Fruit fly (Drosophila melanogaster) whole organism, embryonic: ENCODE data around the gene mRpL24.

Source experiments
- Bgb ChIP-seq: fragments of 200-800 bp; sonication (Bioruptor generic); IDR thresholded peaks from 2 replicates; pipeline ENCODE4 v1.3.6; 2022; ENCODE audit warnings: missing biosample characterization, missing genetic modification characterization; ENCODE audit not compliant: partially characterized antibody
- CG10366 ChIP-seq: fragments of 200-800 bp; sonication (Bioruptor generic); IDR thresholded peaks from 2 replicates; pipeline ENCODE4 v1.3.6; 2022; ENCODE audit warnings: missing biosample characterization, missing genetic modification characterization
- CG13624 ChIP-seq: fragments of 200-800 bp; sonication (Bioruptor generic); optimal IDR thresholded peaks from 2 replicates; lab custom pipeline; 2016; ENCODE audit warnings: missing biosample characterization, missing genetic modification characterization
- CG3065 ChIP-seq: fragments of 200-800 bp; sonication (Bioruptor generic); optimal IDR thresholded peaks from 2 replicates; lab custom pipeline; 2016; ENCODE audit warnings: missing biosample characterization, missing genetic modification characterization
- CG34224 ChIP-seq: fragments of 200-800 bp; sonication (Bioruptor generic); IDR thresholded peaks from 3 replicates; pipeline ENCODE4 v1.3.6; 2022; ENCODE audit warnings: missing biosample characterization, missing genetic modification characterization; ENCODE audit not compliant: partially characterized antibody
- CG3995 ChIP-seq: fragments of 200-800 bp; sonication (Bioruptor generic); optimal IDR thresholded peaks from 3 replicates; lab custom pipeline; 2016; ENCODE audit warnings: missing biosample characterization, missing genetic modification characterization
- CG7271 ChIP-seq: fragments of 200-800 bp; sonication (Bioruptor generic); optimal IDR thresholded peaks from 2 replicates; lab custom pipeline; 2018; ENCODE audit warnings: missing biosample characterization, mild to moderate bottlenecking, missing genetic modification characterization, moderate library complexity
- CG7372 ChIP-seq: fragments of 200-800 bp; sonication (Bioruptor generic); IDR thresholded peaks from 2 replicates; pipeline ENCODE4 v1.3.6; 2022; ENCODE audit warnings: missing biosample characterization, missing genetic modification characterization
- CG7786 ChIP-seq: fragments of 200-800 bp; sonication (Bioruptor generic); optimal IDR thresholded peaks from 2 replicates; lab custom pipeline; 2016; ENCODE audit warnings: missing biosample characterization, missing genetic modification characterization
- CG9437 ChIP-seq: fragments of 200-800 bp; sonication (Bioruptor generic); optimal IDR thresholded peaks from 2 replicates; lab custom pipeline; 2018; ENCODE audit warnings: missing biosample characterization, mild to moderate bottlenecking, missing genetic modification characterization
- CG9797 ChIP-seq: fragments of 200-800 bp; sonication (Bioruptor generic); optimal IDR thresholded peaks from 3 replicates; lab custom pipeline; 2018; ENCODE audit warnings: missing biosample characterization, mild to moderate bottlenecking, missing genetic modification characterization
- CTCF ChIP-seq: fragments of 200-800 bp; sonication (Bioruptor generic); optimal IDR thresholded peaks from 2 replicates; lab custom pipeline; 2017; ENCODE audit warnings: missing biosample characterization, mild to moderate bottlenecking, missing genetic modification characterization, moderate library complexity
- Camta ChIP-seq: fragments of 200-800 bp; sonication (Bioruptor generic); optimal IDR thresholded peaks from 2 replicates; lab custom pipeline; 2016; ENCODE audit warnings: missing biosample characterization, missing genetic modification characterization
- Dp ChIP-seq: fragments of 200-800 bp; sonication (Bioruptor generic); optimal IDR thresholded peaks from 2 replicates; lab custom pipeline; 2018; ENCODE audit warnings: missing biosample characterization, mild to moderate bottlenecking, missing genetic modification characterization, moderate library complexity
- E2f2 ChIP-seq: fragments of 200-800 bp; sonication (Bioruptor generic); IDR thresholded peaks from 2 replicates; pipeline ENCODE4 v1.3.6; 2022; ENCODE audit warnings: missing biosample characterization, missing genetic modification characterization
- Elba2 ChIP-seq: fragments of 200-800 bp; sonication (Bioruptor generic); optimal IDR thresholded peaks from 3 replicates; lab custom pipeline; 2016; ENCODE audit warnings: missing biosample characterization, missing genetic modification characterization
- GATAe ChIP-seq: fragments of 200-800 bp; sonication (Bioruptor generic); conservative IDR thresholded peaks from 2 replicates; pipeline ENCODE4 v1.3.6; 2022; ENCODE audit warnings: missing biosample characterization, missing genetic modification characterization
- MBD-R2 ChIP-seq: fragments of 200-800 bp; sonication (Bioruptor generic); IDR thresholded peaks from 2 replicates; pipeline ENCODE4 v1.3.6; 2022; ENCODE audit warnings: missing biosample characterization, missing genetic modification characterization
- MESR4 ChIP-seq: fragments of 200-800 bp; sonication (Bioruptor generic); optimal IDR thresholded peaks from 2 replicates; lab custom pipeline; 2018; ENCODE audit warnings: missing biosample characterization, mild to moderate bottlenecking, missing genetic modification characterization, moderate library complexity
- Ssrp ChIP-seq: fragments of 200-800 bp; sonication (Bioruptor generic); optimal IDR thresholded peaks from 2 replicates; lab custom pipeline; 2018; ENCODE audit warnings: missing biosample characterization, mild to moderate bottlenecking, missing genetic modification characterization, moderate library complexity
- YL-1 ChIP-seq: fragments of 200-800 bp; sonication (Bioruptor generic); optimal IDR thresholded peaks from 3 replicates; lab custom pipeline; 2017; ENCODE audit warnings: missing biosample characterization, mild to moderate bottlenecking, missing genetic modification characterization
- amos ChIP-seq: fragments of 200-800 bp; sonication (Bioruptor generic); IDR thresholded peaks from 2 replicates; pipeline ENCODE4 v1.3.6; 2022; ENCODE audit warnings: missing biosample characterization, missing genetic modification characterization; ENCODE audit not compliant: partially characterized antibody
- cad ChIP-seq: fragments of >200 bp; optimal IDR thresholded peaks from 2 replicates; lab custom pipeline; 2017; ENCODE audit warnings: missing biosample characterization, missing genetic modification characterization
- chinmo ChIP-seq: fragments of 200-800 bp; sonication (Bioruptor generic); IDR thresholded peaks from 4 replicates; pipeline ENCODE4 v1.3.6; 2022; ENCODE audit warnings: missing biosample characterization, missing genetic modification characterization; ENCODE audit not compliant: partially characterized antibody
- crp ChIP-seq, 2 experiments: fragments of 200-800 bp; sonication (Bioruptor generic); optimal IDR thresholded peaks; 2 replicates in 1 of 2; 3 replicates in 1 of 2; lab custom pipeline; 2017; ENCODE audit warnings: missing biosample characterization in 2 of 2, missing genetic modification characterization in 2 of 2, mild to moderate bottlenecking in 1 of 2, moderate library complexity in 1 of 2
- exex ChIP-seq: fragments of 200-800 bp; sonication (Bioruptor generic); optimal IDR thresholded peaks from 4 replicates; lab custom pipeline; 2018; ENCODE audit warnings: missing biosample characterization, mild to moderate bottlenecking, missing genetic modification characterization, moderate library complexity
- fd102C ChIP-seq: fragments of 200-800 bp; sonication (Bioruptor generic); optimal IDR thresholded peaks from 2 replicates; lab custom pipeline; 2018; ENCODE audit warnings: missing biosample characterization, mild to moderate bottlenecking, missing genetic modification characterization, moderate library complexity
- gce ChIP-seq: fragments of 200-800 bp; sonication (Bioruptor generic); IDR thresholded peaks from 3 replicates; pipeline ENCODE4 v1.3.6; 2022; ENCODE audit warnings: missing biosample characterization, missing genetic modification characterization
- gfzf ChIP-seq: fragments of 200-800 bp; sonication (Bioruptor generic); optimal IDR thresholded peaks from 2 replicates; lab custom pipeline; 2016; ENCODE audit warnings: missing biosample characterization, mild to moderate bottlenecking, missing genetic modification characterization, moderate library complexity
- grn ChIP-seq: fragments of 200-800 bp; sonication (Bioruptor generic); optimal IDR thresholded peaks from 3 replicates; lab custom pipeline; 2017; ENCODE audit warnings: missing biosample characterization, missing genetic modification characterization
- gsb-n ChIP-seq: fragments of 200-800 bp; sonication (Bioruptor generic); optimal IDR thresholded peaks from 3 replicates; lab custom pipeline; 2018; ENCODE audit warnings: missing biosample characterization, mild to moderate bottlenecking, missing genetic modification characterization
- inv ChIP-seq: fragments of 200-800 bp; sonication (Bioruptor generic); IDR thresholded peaks from 2 replicates; pipeline ENCODE4 v1.3.6; 2022; ENCODE audit warnings: missing biosample characterization, missing genetic modification characterization; ENCODE audit not compliant: partially characterized antibody
- kah ChIP-seq: fragments of 200-800 bp; sonication (Bioruptor generic); optimal IDR thresholded peaks from 2 replicates; lab custom pipeline; 2018; ENCODE audit warnings: missing biosample characterization, mild to moderate bottlenecking, missing genetic modification characterization
- klu ChIP-seq: fragments of 200-800 bp; sonication (Bioruptor generic); IDR thresholded peaks from 2 replicates; pipeline ENCODE4 v1.3.6; 2022; ENCODE audit warnings: missing biosample characterization, missing genetic modification characterization
- odd ChIP-seq: fragments of 200-800 bp; sonication (Bioruptor generic); optimal IDR thresholded peaks from 2 replicates; lab custom pipeline; 2017; ENCODE audit warnings: missing biosample characterization, mild to moderate bottlenecking, missing genetic modification characterization
- pzg ChIP-seq: fragments of 200-800 bp; sonication (Bioruptor generic); optimal IDR thresholded peaks from 3 replicates; lab custom pipeline; 2018; ENCODE audit warnings: missing biosample characterization, mild to moderate bottlenecking, missing genetic modification characterization, moderate library complexity
- scrt ChIP-seq: fragments of 200-800 bp; sonication (Bioruptor generic); optimal IDR thresholded peaks from 2 replicates; lab custom pipeline; 2018; ENCODE audit warnings: missing biosample characterization, mild to moderate bottlenecking, missing genetic modification characterization, moderate library complexity
- sens ChIP-seq: fragments of 200-800 bp; sonication (Bioruptor generic); peaks from one replicate; lab custom pipeline; 2016; ENCODE audit warnings: missing biosample characterization, missing genetic modification characterization
- stwl ChIP-seq: fragments of 200-800 bp; sonication (Bioruptor generic); optimal IDR thresholded peaks from 3 replicates; lab custom pipeline; 2018; ENCODE audit warnings: missing biosample characterization, mild to moderate bottlenecking, missing genetic modification characterization, moderate library complexity

Gene mRpL24

DNA sequence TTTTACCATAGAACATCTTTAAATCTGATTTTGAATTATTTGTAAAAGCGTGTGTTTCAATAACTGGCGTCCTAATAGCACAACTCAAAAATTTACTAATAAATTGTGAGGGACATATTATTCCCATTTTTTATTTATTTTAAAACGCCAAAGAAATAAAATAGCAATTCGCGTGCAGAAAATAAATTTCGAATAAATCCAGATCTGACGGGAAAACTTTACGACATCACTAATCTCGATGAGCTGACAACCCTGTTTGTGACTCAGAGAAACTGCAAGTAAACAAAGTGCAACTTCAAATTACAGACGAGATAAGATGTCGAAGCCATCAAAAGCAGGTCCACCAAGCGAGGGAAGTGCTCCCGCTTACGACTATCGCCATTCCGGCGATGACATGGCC is 20.3 kb upstream of the mRpL24 start, which contains the start of gene CG34125 (continued):
- TF ChIP-seq CG7271 (tag; lab: Kevin White, UChicago) (no peak), CG10366 (GFP tag; lab: Robert Waterston, UW) (0 out of 2 replicates have a peak, but pooled peaks have one; percentile 10), Camta (GFP tag; lab: Kevin White, UChicago) (peak; percentile 16), odd (GFP tag; lab: Kevin White, UChicago) (no peak), MBD-R2 (GFP tag; lab: Robert Waterston, UW) (peak; percentile 82), CG3995 (GFP tag; lab: Kevin White, UChicago) (peak; percentile 53), CG7372 (GFP tag; lab: Robert Waterston, UW) (no peak)

DNA sequence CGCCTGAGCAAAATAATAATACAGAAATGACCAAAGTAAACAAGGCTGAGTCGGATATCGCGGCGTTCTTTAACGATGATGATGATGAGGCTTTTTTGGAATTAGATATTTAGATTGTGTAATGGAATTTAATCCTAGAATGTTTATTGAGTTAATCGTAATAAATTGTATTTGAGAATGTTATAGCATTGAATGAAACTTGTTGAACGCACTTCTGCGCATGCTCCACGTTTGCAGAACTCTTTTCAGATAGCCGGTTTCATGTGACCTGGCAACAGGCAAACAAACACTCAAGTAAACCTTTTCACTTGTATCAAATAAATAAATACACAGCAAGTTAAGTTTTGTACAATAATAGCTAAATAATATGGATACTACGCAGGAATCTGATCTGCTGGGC is 12.9 kb upstream of the mRpL24 start, which contains the start of gene CG34124:
Gene CG34124 (plus strand): TSS at position 301 of the 400 bp plus-strand sequence.
- no peak for TF ChIP-seq gsb-n (tag; lab: Kevin White, UChicago)
- no peak for TF ChIP-seq CG3065 (GFP tag; lab: Kevin White, UChicago)
- no peak for TF ChIP-seq Elba2
- TF ChIP-seq cad (GFP tag; lab: Kevin White, UChicago): no peak
- TF ChIP-seq inv (GFP tag; lab: Robert Waterston, UW): no peak
- no peak for TF ChIP-seq CG9437
- TF ChIP-seq gce (GFP tag; lab: Robert Waterston, UW): no peak
- TF ChIP-seq fd102C (GFP tag; lab: Kevin White, UChicago): no peak
- TF ChIP-seq CG7786: no peak

DNA sequence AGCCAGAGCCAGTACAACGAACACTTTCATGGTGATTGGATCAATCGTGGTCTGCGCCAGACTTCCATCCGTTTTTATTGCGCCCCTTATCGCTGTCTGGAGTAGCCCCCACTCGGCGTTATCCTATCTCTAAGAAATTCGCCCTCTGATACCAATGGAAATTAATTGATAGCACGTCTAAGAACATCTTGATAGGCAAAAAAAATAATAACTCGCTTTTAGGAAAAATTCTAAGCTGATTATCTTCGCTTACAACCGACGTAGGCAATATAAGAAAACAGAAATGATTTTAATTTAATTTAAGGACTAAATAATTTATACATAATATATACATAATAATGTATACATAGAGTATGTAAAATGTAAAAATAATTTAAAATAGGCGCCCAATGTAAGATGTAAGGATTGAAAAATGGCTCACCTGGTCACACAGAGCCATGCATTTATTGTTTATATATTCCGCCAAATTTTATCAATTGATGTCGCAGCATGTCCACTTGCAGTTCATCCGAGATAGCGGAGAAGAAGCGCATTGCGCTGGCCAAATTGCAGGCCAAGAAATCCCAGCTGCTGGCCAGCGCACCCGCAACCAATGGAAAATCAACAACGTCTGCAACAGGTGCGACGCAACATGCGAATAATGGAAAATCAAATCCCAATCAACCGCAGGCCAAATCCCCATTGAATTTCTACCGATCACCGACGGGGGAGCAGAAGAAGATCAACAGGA is 10.1 kb upstream of the mRpL24 start, which contains the start of the genes Jon25Bi and Marcal1:
Gene Jon25Bi (minus strand): TSS at position 51 of the 730 bp plus-strand sequence.
Gene Marcal1 (plus strand): TSS at position 416 of the 730 bp plus-strand sequence.
- TF ChIP-seq exex (tag; lab: Kevin White, UChicago) (peak; percentile 71), klu (GFP tag; lab: Robert Waterston, UW) (no peak), MBD-R2 (GFP tag; lab: Robert Waterston, UW) (peak; percentile 80), Dp (GFP tag; lab: Kevin White, UChicago) (peak; percentile 61), scrt (GFP tag; lab: Kevin White, UChicago) (peak; percentile 75), GATAe (GFP tag; lab: Robert Waterston, UW) (no peak), YL-1 (GFP tag; lab: Kevin White, UChicago) (peak; percentile 4), pzg (GFP tag; lab: Kevin White, UChicago) (peak; percentile 21), grn (GFP tag; lab: Kevin White, UChicago) (peak; percentile 44), Bgb (GFP tag; lab: Robert Waterston, UW) (peak; percentile 29; the same call in 1 of the 2 replicates), Ssrp (tag; lab: Kevin White, UChicago) (no peak), stwl (peak; percentile 55), sens (GFP tag; lab: Kevin White, UChicago) (no peak), CG13624 (GFP tag; lab: Kevin White, UChicago) (no peak), chinmo (GFP tag; lab: Robert Waterston, UW) (0 out of 4 replicates have a peak, but pooled peaks have one; percentile 35), MESR4 (GFP tag; lab: Kevin White, UChicago) (peak; percentile 0), CTCF (GFP tag; lab: Kevin White, UChicago) (peak; percentile 34), E2f2 (GFP tag; lab: Robert Waterston, UW) (peak; percentile 82), CG34224 (GFP tag; lab: Robert Waterston, UW) (0 out of 3 replicates have a peak, but pooled peaks have one; percentile 26), gfzf (GFP tag; lab: Kevin White, UChicago) (peak; percentile 36), crp (GFP tag; optimal IDR thresholded peaks at IDR 0.05; lab: Kevin White, UChicago) (peak in 1 of 2 experiments; percentile 65), CG9797 (GFP tag; lab: Kevin White, UChicago) (peak; percentile 43), kah (peak; percentile 50), amos (peak; percentile 50; the same call in 1 of the 2 replicates)
